Fruit fly (Drosophila melanogaster): Measurements from ENCODE around the gene side-III.

DNA sequence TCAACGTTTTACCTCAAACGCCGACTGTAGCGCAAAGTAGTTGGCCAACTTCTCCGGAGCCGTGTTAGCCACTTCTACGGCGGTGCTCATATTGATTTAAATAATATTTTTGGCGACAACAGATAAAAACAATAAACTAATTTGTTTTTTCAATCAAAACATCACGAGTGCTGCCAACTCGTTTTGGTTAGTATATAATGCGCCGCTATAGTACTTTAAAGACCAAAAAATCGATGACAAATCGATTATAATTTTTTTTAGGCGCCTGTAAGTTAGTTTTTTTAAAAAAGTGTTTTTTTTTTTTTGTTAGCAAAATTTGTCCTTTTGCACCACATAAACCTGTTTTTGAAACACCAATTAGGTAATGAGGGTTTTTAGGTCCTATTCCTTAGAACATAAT, 138.1 kb downstream of the side-III start, which contains the start of gene Hpr1:
- TF ChIP-seq h (optimal IDR thresholded peaks at IDR 0.05) (no peak), ttk (optimal IDR thresholded peaks at IDR 0.05) (no peak), Myc (optimal IDR thresholded peaks at IDR 0.05) (no peak), Sin3A (optimal IDR thresholded peaks at IDR 0.05) (no peak), psq (optimal IDR thresholded peaks at IDR 0.05) (no peak), insv (optimal IDR thresholded peaks at IDR 0.05) (no peak)
